Worm (Caenorhabditis elegans): ENCODE results near the gene str-93.

DNA sequence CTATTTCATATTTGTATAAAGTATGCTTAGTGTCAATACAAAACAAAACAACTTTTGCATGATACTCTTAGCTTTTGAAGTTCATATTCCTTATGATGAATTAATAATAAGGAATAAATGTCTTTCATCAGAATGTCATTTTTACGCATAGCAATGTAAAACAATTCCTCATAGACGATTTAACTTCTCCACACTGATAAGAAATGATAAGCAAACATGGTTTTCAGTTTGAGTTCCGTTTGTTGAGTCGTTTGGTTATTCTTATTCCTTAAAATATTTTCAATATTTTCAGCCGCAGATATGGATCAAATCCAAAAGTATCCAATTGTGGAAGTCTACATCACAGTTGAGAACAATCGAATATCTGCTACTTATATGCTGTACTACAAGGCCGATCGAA is 48.3 kb downstream of the str-93 start, which contains the start of gene F57G4.11:
- TF ChIP-seq mab-5 (tag; optimal IDR thresholded peaks at IDR 0.05) = no peak
- TF ChIP-seq unc-62 (GFP tag; optimal IDR thresholded peaks at IDR 0.05) = no peak

Data from whole organism, mixed stage, embryonic.